Fruit fly (Drosophila melanogaster) whole organism, embryonic: ENCODE data around the gene uncNacbeta.

Experiments
- Abd-B ChIP-seq: fragments of 200-800 bp; sonication (Bioruptor generic); optimal IDR thresholded peaks from 2 replicates; lab custom pipeline; 2018; ENCODE audit warnings: missing biosample characterization, mild to moderate bottlenecking, missing genetic modification characterization, moderate library complexity
- CG10209 ChIP-seq: fragments of 200-800 bp; sonication (Bioruptor generic); optimal IDR thresholded peaks from 3 replicates; lab custom pipeline; 2017; ENCODE audit warnings: missing biosample characterization, mild to moderate bottlenecking, missing genetic modification characterization, missing genetic modification reagents
- CG11560 ChIP-seq: fragments of 200-800 bp; sonication (Bioruptor generic); IDR thresholded peaks from 3 replicates; pipeline ENCODE4 v1.3.6; 2022; ENCODE audit warnings: missing biosample characterization, missing genetic modification characterization
- CG12071 ChIP-seq: fragments of 200-800 bp; sonication (Bioruptor generic); optimal IDR thresholded peaks from 3 replicates; lab custom pipeline; 2018; ENCODE audit warnings: missing biosample characterization, mild to moderate bottlenecking, missing genetic modification characterization
- CG12219 ChIP-seq: fragments of 200-800 bp; sonication (Bioruptor generic); optimal IDR thresholded peaks from 3 replicates; lab custom pipeline; 2018; ENCODE audit warnings: missing biosample characterization, mild to moderate bottlenecking, missing genetic modification characterization
- CG14441 ChIP-seq: fragments of 200-800 bp; sonication (Bioruptor generic); IDR thresholded peaks from 2 replicates; pipeline ENCODE4 v1.3.6; 2022; ENCODE audit warnings: missing biosample characterization, missing genetic modification characterization
- CG15479 ChIP-seq: fragments of 200-800 bp; sonication (Bioruptor generic); optimal IDR thresholded peaks from 3 replicates; lab custom pipeline; 2019; ENCODE audit warnings: missing biosample characterization, mild to moderate bottlenecking, missing genetic modification characterization, moderate library complexity
- CG16815 ChIP-seq: fragments of 200-800 bp; sonication (Bioruptor generic); optimal IDR thresholded peaks from 3 replicates; lab custom pipeline; 2017; ENCODE audit warnings: missing biosample characterization, mild to moderate bottlenecking, missing genetic modification characterization
- CG17186 ChIP-seq: fragments of 200-800 bp; sonication (Bioruptor generic); optimal IDR thresholded peaks from 3 replicates; lab custom pipeline; 2017; ENCODE audit warnings: missing biosample characterization, missing genetic modification reagents, missing genetic modification characterization
- CG17802 ChIP-seq: fragments of 200-800 bp; sonication (Bioruptor generic); optimal IDR thresholded peaks from 2 replicates; lab custom pipeline; 2018; ENCODE audit warnings: missing biosample characterization, mild to moderate bottlenecking, missing genetic modification characterization, moderate library complexity
- CG18262 ChIP-seq: fragments of 200-800 bp; optimal IDR thresholded peaks from 3 replicates; lab custom pipeline; 2019; ENCODE audit warnings: missing biosample characterization, mild to moderate bottlenecking, missing genetic modification characterization, moderate library complexity
- CG3163 ChIP-seq: fragments of 200-800 bp; sonication (Bioruptor generic); optimal IDR thresholded peaks from 3 replicates; lab custom pipeline; 2016; ENCODE audit warnings: missing biosample characterization, missing genetic modification characterization
- CG34376 ChIP-seq: fragments of 200-800 bp; sonication (Bioruptor generic); optimal IDR thresholded peaks from 2 replicates; lab custom pipeline; 2018; ENCODE audit warnings: missing biosample characterization, mild to moderate bottlenecking, missing genetic modification characterization
- CG4424 ChIP-seq: fragments of 200-800 bp; sonication (Bioruptor generic); optimal IDR thresholded peaks from 3 replicates; lab custom pipeline; 2016; ENCODE audit warnings: missing biosample characterization, missing genetic modification characterization
- CG6272 ChIP-seq: fragments of 200-800 bp; sonication (Bioruptor generic); IDR thresholded peaks from 2 replicates; pipeline ENCODE4 v1.3.6; 2022; ENCODE audit warnings: missing biosample characterization, missing genetic modification characterization
- CG6654 ChIP-seq: fragments of 200-800 bp; sonication (Bioruptor generic); optimal IDR thresholded peaks from 2 replicates; lab custom pipeline; 2017; ENCODE audit warnings: missing biosample characterization, mild to moderate bottlenecking, missing genetic modification characterization
- CG6854 ChIP-seq: fragments of 200-800 bp; sonication (Bioruptor generic); optimal IDR thresholded peaks from 3 replicates; lab custom pipeline; 2017; ENCODE audit warnings: missing biosample characterization, mild to moderate bottlenecking, missing genetic modification characterization
- CG7357 ChIP-seq: fragments of 200-800 bp; sonication (Bioruptor generic); IDR thresholded peaks from 3 replicates; pipeline ENCODE4 v1.3.6; 2022; ENCODE audit warnings: missing biosample characterization, missing genetic modification characterization
- CHES-1-like ChIP-seq: fragments of 200-800 bp; sonication (Bioruptor generic); optimal IDR thresholded peaks from 2 replicates; lab custom pipeline; 2016; ENCODE audit warnings: missing biosample characterization, missing genetic modification characterization
- CTCF ChIP-seq: fragments of 200-800 bp; sonication (Bioruptor generic); optimal IDR thresholded peaks from 2 replicates; lab custom pipeline; 2017; ENCODE audit warnings: missing biosample characterization, mild to moderate bottlenecking, missing genetic modification characterization, moderate library complexity
- Dref ChIP-seq: fragments of 200-800 bp; sonication (Bioruptor generic); IDR thresholded peaks from 2 replicates; pipeline ENCODE4 v1.3.6; 2022; ENCODE audit warnings: missing biosample characterization, missing genetic modification characterization
- Ets65A ChIP-seq: fragments of 200-800 bp; sonication (Bioruptor generic); peaks from one replicate; lab custom pipeline; 2016; ENCODE audit warnings: missing biosample characterization, missing genetic modification characterization
- Gug ChIP-seq: fragments of 200-800 bp; sonication (Bioruptor generic); IDR thresholded peaks from 4 replicates; pipeline ENCODE4 v1.3.6; 2022; ENCODE audit warnings: missing biosample characterization, missing genetic modification characterization
- HmgZ ChIP-seq: fragments of 200-800 bp; sonication (Bioruptor generic); optimal IDR thresholded peaks from 2 replicates; lab custom pipeline; 2018; ENCODE audit warnings: missing biosample characterization, mild to moderate bottlenecking, missing genetic modification characterization
- Neu2 ChIP-seq: fragments of 200-800 bp; sonication (Bioruptor generic); optimal IDR thresholded peaks from 3 replicates; lab custom pipeline; 2016; ENCODE audit warnings: missing biosample characterization, missing genetic modification characterization, borderline replicate concordance
- Nf-YB ChIP-seq: fragments of 200-800 bp; sonication (Bioruptor generic); optimal IDR thresholded peaks from 3 replicates; lab custom pipeline; 2019; ENCODE audit warnings: missing biosample characterization, mild to moderate bottlenecking, missing genetic modification characterization, moderate library complexity
- Ravus ChIP-seq: fragments of 200-800 bp; sonication (Bioruptor generic); IDR thresholded peaks from 2 replicates; pipeline ENCODE4 v1.3.6; 2022; ENCODE audit warnings: missing biosample characterization, missing genetic modification characterization
- Usf ChIP-seq: fragments of 200-800 bp; sonication (Bioruptor generic); optimal IDR thresholded peaks from 2 replicates; lab custom pipeline; 2017; ENCODE audit warnings: missing genotype, missing biosample characterization, missing genetic modification characterization
- ara ChIP-seq: fragments of 200-800 bp; sonication (Bioruptor generic); IDR thresholded peaks from 2 replicates; pipeline ENCODE4 v1.3.6; 2022; ENCODE audit warnings: missing biosample characterization, missing genetic modification characterization
- br ChIP-seq: fragments of >200 bp; optimal IDR thresholded peaks from 2 replicates; lab custom pipeline; 2017
- cad ChIP-seq: fragments of >200 bp; optimal IDR thresholded peaks from 2 replicates; lab custom pipeline; 2017; ENCODE audit warnings: missing biosample characterization, missing genetic modification characterization
- chif ChIP-seq, 2 experiments: fragments of 200-800 bp; sonication (Bioruptor generic); optimal IDR thresholded peaks; 3 replicates each; lab custom pipeline; 2016; ENCODE audit warnings: missing biosample characterization in 2 of 2, missing genetic modification characterization in 2 of 2
- ci ChIP-seq: fragments of 200-800 bp; sonication (Bioruptor generic); IDR thresholded peaks from 3 replicates; pipeline ENCODE4 v1.3.6; 2022; ENCODE audit warnings: missing biosample characterization, missing genetic modification characterization
- crol ChIP-seq: fragments of 200-800 bp; sonication (Bioruptor generic); IDR thresholded peaks from 2 replicates; pipeline ENCODE4 v1.3.6; 2022; ENCODE audit warnings: missing biosample characterization, missing genetic modification characterization
- da ChIP-seq: fragments of 200-800 bp; sonication (Bioruptor generic); optimal IDR thresholded peaks from 2 replicates; lab custom pipeline; 2016; ENCODE audit warnings: missing biosample characterization, missing genetic modification characterization
- exex ChIP-seq: fragments of 200-800 bp; sonication (Bioruptor generic); optimal IDR thresholded peaks from 4 replicates; lab custom pipeline; 2018; ENCODE audit warnings: missing biosample characterization, mild to moderate bottlenecking, missing genetic modification characterization, moderate library complexity
- fd96Cb ChIP-seq: fragments of 200-800 bp; sonication (Bioruptor generic); optimal IDR thresholded peaks from 2 replicates; lab custom pipeline; 2018; ENCODE audit warnings: missing biosample characterization, mild to moderate bottlenecking, missing genetic modification characterization, moderate library complexity
- gcm2 ChIP-seq: fragments of 200-800 bp; sonication (Bioruptor generic); optimal IDR thresholded peaks from 2 replicates; lab custom pipeline; 2016; ENCODE audit warnings: missing biosample characterization, missing genetic modification characterization
- gsb-n ChIP-seq: fragments of 200-800 bp; sonication (Bioruptor generic); optimal IDR thresholded peaks from 3 replicates; lab custom pipeline; 2018; ENCODE audit warnings: missing biosample characterization, mild to moderate bottlenecking, missing genetic modification characterization
- jumu ChIP-seq: fragments of 200-800 bp; sonication (Bioruptor generic); optimal IDR thresholded peaks from 3 replicates; lab custom pipeline; 2016; ENCODE audit warnings: missing biosample characterization, missing genetic modification characterization
- nerfin-2 ChIP-seq: fragments of 200-800 bp; sonication (Bioruptor generic); IDR thresholded peaks from 2 replicates; pipeline ENCODE4 v1.3.6; 2022; ENCODE audit warnings: missing biosample characterization, missing genetic modification characterization; ENCODE audit not compliant: partially characterized antibody
- nom ChIP-seq: fragments of 200-800 bp; sonication (Bioruptor generic); optimal IDR thresholded peaks from 2 replicates; lab custom pipeline; 2017; ENCODE audit warnings: missing biosample characterization, missing genetic modification characterization, mild to moderate bottlenecking, moderate library complexity, missing genetic modification reagents
- oc ChIP-seq: fragments of 200-800 bp; sonication (Bioruptor generic); optimal IDR thresholded peaks from 2 replicates; lab custom pipeline; 2018; ENCODE audit warnings: missing biosample characterization, mild to moderate bottlenecking, missing genetic modification characterization, moderate library complexity
- onecut ChIP-seq: fragments of 200-800 bp; sonication (Bioruptor generic); IDR thresholded peaks from 2 replicates; pipeline ENCODE4 v1.3.6; 2022; ENCODE audit warnings: missing biosample characterization, missing genetic modification characterization
- pita ChIP-seq: fragments of 200-800 bp; sonication (Bioruptor generic); optimal IDR thresholded peaks from 2 replicates; lab custom pipeline; 2017; ENCODE audit warnings: missing biosample characterization, mild to moderate bottlenecking, missing genetic modification characterization
- sens ChIP-seq: fragments of 200-800 bp; sonication (Bioruptor generic); peaks from one replicate; lab custom pipeline; 2016; ENCODE audit warnings: missing biosample characterization, missing genetic modification characterization
- shn ChIP-seq: fragments of 200-800 bp; sonication (Bioruptor generic); optimal IDR thresholded peaks from 3 replicates; lab custom pipeline; 2016; ENCODE audit warnings: missing biosample characterization, missing genetic modification characterization
- sima ChIP-seq: fragments of 200-800 bp; sonication (Bioruptor generic); optimal IDR thresholded peaks from 2 replicates; lab custom pipeline; 2016; ENCODE audit warnings: missing biosample characterization, missing genetic modification characterization
- tgo ChIP-seq: fragments of 200-800 bp; sonication (Bioruptor generic); IDR thresholded peaks from 3 replicates; pipeline ENCODE4 v1.3.6; 2022; ENCODE audit warnings: missing biosample characterization, missing genetic modification characterization
- usp ChIP-seq: fragments of >200 bp; optimal IDR thresholded peaks from 2 replicates; lab custom pipeline; 2017; ENCODE audit warnings: missing biosample characterization, missing genetic modification characterization

Gene uncNacbeta

dm6 chr2L:577186-577585 lies 13.6 kb upstream of the uncNacbeta start, which contains the start of gene Pph13:
TSS of gene Pph13 (plus strand) at chr2L:577486.
- TF ChIP-seq CG10209 (no peak), gsb-n (tag; lab: Kevin White, UChicago) (no peak), tgo (GFP tag; lab: Robert Waterston, UW) (no peak), CG15479 (GFP tag; lab: Kevin White, UChicago) (no peak), cad (GFP tag; lab: Kevin White, UChicago) (no peak), Gug (GFP tag; lab: Robert Waterston, UW) (no peak), Neu2 (no peak)

dm6 chr2L:576559-577184 lies 13.1 kb upstream of the uncNacbeta start, which contains the start of gene Ptth:
TSS of gene Ptth (minus strand) at chr2L:576896.
- TF ChIP-seq ci (GFP tag; lab: Robert Waterston, UW) (0 out of 3 replicates have a peak, but pooled peaks have one; percentile 31), fd96Cb (no peak), Ets65A (GFP tag; lab: Kevin White, UChicago) (peak; percentile 93), CTCF (peak; percentile 70), Ravus (GFP tag; lab: Robert Waterston, UW) (no peak), CG4424 (GFP tag; lab: Kevin White, UChicago) (no peak), sens (GFP tag; lab: Kevin White, UChicago) (peak; percentile 33), pita (peak; percentile 39), oc (no peak), nerfin-2 (no peak), CG6272 (GFP tag; lab: Robert Waterston, UW) (no peak)

DNA sequence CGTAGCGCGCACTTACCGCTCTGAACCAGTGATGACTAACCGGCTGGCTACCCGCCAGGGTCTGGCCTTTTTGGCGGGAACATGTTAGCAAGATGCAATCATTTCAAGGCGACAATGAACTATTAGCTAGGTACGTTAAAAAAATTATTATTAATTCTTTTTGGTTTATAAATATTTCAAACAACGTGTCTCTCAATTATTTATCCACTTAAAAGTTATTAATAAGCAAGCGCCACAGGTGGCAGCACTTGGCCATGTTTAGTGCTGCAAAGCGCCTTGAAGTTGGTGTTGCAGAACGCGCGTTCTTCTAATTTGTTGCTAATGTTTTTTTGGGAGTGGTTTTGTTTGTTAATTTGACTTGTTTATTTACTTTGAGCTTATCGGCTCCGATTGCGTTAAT lies 10.6 kb upstream of the uncNacbeta start, which contains the start of the genes Ipk2 and cold:
Ipk2 (minus strand) TSS at position 39 of the 400 bp plus-strand sequence.
cold (plus strand) TSS at position 66 of the 400 bp plus-strand sequence.
- TF ChIP-seq CHES-1-like (GFP tag; lab: Kevin White, UChicago) (peak; percentile 84), sima (no peak), Nf-YB (GFP tag; lab: Kevin White, UChicago) (peak; percentile 64), Usf (GFP tag; lab: Kevin White, UChicago) (peak; percentile 65), CG7357 (GFP tag; lab: Robert Waterston, UW) (peak; percentile 57; the same call in 1 of the 3 replicates), CG14441 (GFP tag; lab: Robert Waterston, UW) (peak; percentile 73), usp (GFP tag; lab: Kevin White, UChicago) (no peak), onecut (GFP tag; lab: Robert Waterston, UW) (peak; percentile 49), CG6854 (peak; percentile 62), HmgZ (tag; lab: Kevin White, UChicago) (peak; percentile 90), CG17802 (tag; lab: Kevin White, UChicago) (peak; percentile 53), Abd-B (GFP tag; lab: Kevin White, UChicago) (peak; percentile 86), CG16815 (GFP tag; lab: Kevin White, UChicago) (peak; percentile 80), CG3163 (GFP tag; lab: Kevin White, UChicago) (peak; percentile 55), nom (GFP tag; lab: Kevin White, UChicago) (peak; percentile 70), oc (no peak), CG11560 (tag; lab: Robert Waterston, UW) (peak; percentile 63; the same call in 1 of the 3 replicates), CG34376 (GFP tag; lab: Kevin White, UChicago) (peak; percentile 84), da (peak; percentile 37), CG6654 (GFP tag; lab: Kevin White, UChicago) (peak; percentile 49), shn (peak; percentile 76), exex (tag; lab: Kevin White, UChicago) (peak; percentile 83), jumu (GFP tag; lab: Kevin White, UChicago) (peak; percentile 79), gcm2 (GFP tag; lab: Kevin White, UChicago) (peak; percentile 53), Dref (0 out of 2 replicates have a peak, but pooled peaks have one; percentile 38), ara (GFP tag; lab: Robert Waterston, UW) (peak; percentile 55), CG18262 (tag; lab: Kevin White, UChicago) (peak; percentile 73), chif (GFP tag; optimal IDR thresholded peaks at IDR 0.05; lab: Kevin White, UChicago) (peak; percentile 55 to 68), CG12071 (GFP tag; lab: Kevin White, UChicago) (peak; percentile 1), br (lab: Kevin White, UChicago) (no peak), CG17186 (GFP tag; lab: Kevin White, UChicago) (peak; percentile 94), crol (no peak), CG12219 (no peak)
